Fruit fly (Drosophila melanogaster): ENCODE measurements around the gene CG8750.
A peak's percentile ranks its signal among the peaks of the same experiment; 100 is the strongest.

The CG8750 gene

dm6 chr3L:13845292-13845691 lies 2.5 kb upstream of the CG8750 start (continued):
- TF ChIP-seq CG11247 (GFP tag; IDR thresholded peaks at IDR 0.05) (no peak), CG7357 (GFP tag; IDR thresholded peaks at IDR 0.05) (no peak), bigmax (GFP tag; optimal IDR thresholded peaks at IDR 0.05) (no peak), stwl (tag; optimal IDR thresholded peaks at IDR 0.05) (peak; percentile 99), CG8089 (GFP tag; optimal IDR thresholded peaks at IDR 0.05) (no peak), CG11695 (GFP tag; IDR thresholded peaks at IDR 0.05) (no peak), amos (GFP tag; IDR thresholded peaks at IDR 0.05; ENCODE audit: partially characterized antibody) (peak; percentile 51), NC2α (GFP tag; optimal IDR thresholded peaks at IDR 0.05) (no peak), gcm2 (GFP tag; optimal IDR thresholded peaks at IDR 0.05) (no peak), CG9817 (tag; optimal IDR thresholded peaks at IDR 0.05) (peak; percentile 42), sug (tag; optimal IDR thresholded peaks at IDR 0.05) (no peak), corto (GFP tag; optimal IDR thresholded peaks at IDR 0.05) (no peak), CG2129 (GFP tag; IDR thresholded peaks at IDR 0.05; ENCODE audit: partially characterized antibody) (no peak), MTF-1 (GFP tag; optimal IDR thresholded peaks at IDR 0.05; ENCODE audit: borderline replicate concordance) (no peak), HLH3B (GFP tag; IDR thresholded peaks at IDR 0.05) (no peak), luna (GFP tag; optimal IDR thresholded peaks at IDR 0.05) (no peak), CG1233 (GFP tag; optimal IDR thresholded peaks at IDR 0.05) (no peak), bsh (GFP tag; optimal IDR thresholded peaks at IDR 0.05) (no peak), Dad (GFP tag; optimal IDR thresholded peaks at IDR 0.05) (no peak), Ets65A (GFP tag) (peak; percentile 96), nmo (GFP tag; optimal IDR thresholded peaks at IDR 0.05) (peak; percentile 61), Hr3 (GFP tag; optimal IDR thresholded peaks at IDR 0.05) (peak; percentile 32), CG33557 (GFP tag; optimal IDR thresholded peaks at IDR 0.05) (no peak), CG1832 (GFP tag; optimal IDR thresholded peaks at IDR 0.05) (no peak), CG15479 (GFP tag; optimal IDR thresholded peaks at IDR 0.05) (no peak), CG13123 (GFP tag; optimal IDR thresholded peaks at IDR 0.05) (no peak), Adf1 (GFP tag; IDR thresholded peaks at IDR 0.05) (no peak), hbn (GFP tag; IDR thresholded peaks at IDR 0.05; ENCODE audit: partially characterized antibody) (peak; percentile 23; the same call in 1 of the 2 replicates), bcd (GFP tag; optimal IDR thresholded peaks at IDR 0.05) (no peak), CG33213 (GFP tag; optimal IDR thresholded peaks at IDR 0.05) (peak; percentile 22), Mrtf (GFP tag; IDR thresholded peaks at IDR 0.05) (peak; percentile 70; the same call in 2 of the 3 replicates), BtbVII (GFP tag; optimal IDR thresholded peaks at IDR 0.05) (no peak), CG9932 (GFP tag; IDR thresholded peaks at IDR 0.05) (peak; percentile 44; the same call in 1 of the 2 replicates), pzg (GFP tag; optimal IDR thresholded peaks at IDR 0.05) (peak; percentile 37), Deaf1 (tag; optimal IDR thresholded peaks at IDR 0.05) (no peak), CG4730 (GFP tag; IDR thresholded peaks at IDR 0.05) (peak; percentile 34; the same call in 1 of the 2 replicates), CG10147 (GFP tag; optimal IDR thresholded peaks at IDR 0.05) (no peak), Xrp1 (GFP tag; IDR thresholded peaks at IDR 0.05) (no peak), Sox100B (GFP tag; optimal IDR thresholded peaks at IDR 0.05) (no peak), disco-r (GFP tag; optimal IDR thresholded peaks at IDR 0.05) (no peak), CG7556 (GFP tag; optimal IDR thresholded peaks at IDR 0.05) (no peak), ssp (GFP tag; IDR thresholded peaks at IDR 0.05) (peak; percentile 40; the same call in 1 of the 2 replicates), org-1 (GFP tag; optimal IDR thresholded peaks at IDR 0.05) (no peak), CG31365 (tag; optimal IDR thresholded peaks at IDR 0.05) (peak; percentile 98), sqz (GFP tag; optimal IDR thresholded peaks at IDR 0.05) (no peak), CG7745 (tag; optimal IDR thresholded peaks at IDR 0.05) (no peak), fd102C (GFP tag; optimal IDR thresholded peaks at IDR 0.05) (no peak), Pdp1 (GFP tag; optimal IDR thresholded peaks at IDR 0.05) (peak in 1 of 2 experiments; percentile 34), lilli (GFP tag; optimal IDR thresholded peaks at IDR 0.05) (no peak), abd-A (tag; optimal IDR thresholded peaks at IDR 0.05) (no peak), CG10543 (GFP tag; optimal IDR thresholded peaks at IDR 0.05) (no peak)

All from whole organism, embryonic.